Worm (Caenorhabditis elegans): ENCODE measurements around the gene nhr-168.

- TF ChIP-seq snpc-4 (tag; optimal IDR thresholded peaks at IDR 0.05) (no peak), nhr-28 (tag; optimal IDR thresholded peaks at IDR 0.05) (no peak), nhr-237 (tag; optimal IDR thresholded peaks at IDR 0.05) (no peak), nhr-12 (tag; optimal IDR thresholded peaks at IDR 0.05) (no peak), nhr-76 (tag; optimal IDR thresholded peaks at IDR 0.05) (no peak), lsy-2 (tag; optimal IDR thresholded peaks at IDR 0.05) (no peak), ces-1 (GFP tag; optimal IDR thresholded peaks at IDR 0.05) (no peak)
Observed at ce11 chrV:13380980-13381379, 47.3 kb upstream of the nhr-168 start, which contains the start of gene cpz-2.
